Worm (Caenorhabditis elegans) whole organism, L2 larva: ENCODE measurements around the gene C09G9.5.

Source experiments
- mbf-1 ChIP-seq: sonication (generic microtip); optimal IDR thresholded peaks from 2 replicates; lab custom pipeline; 2017; ENCODE audit warnings: missing biosample characterization, missing genetic modification characterization
- nhr-237 ChIP-seq: fragments of 150-350 bp; optimal IDR thresholded peaks from 2 replicates; lab custom pipeline; 2014; ENCODE audit warnings: missing biosample characterization, missing genetic modification characterization
- snpc-4 ChIP-seq: fragments of 150-350 bp; optimal IDR thresholded peaks from 2 replicates; lab custom pipeline; 2014; ENCODE audit warnings: missing biosample characterization, missing genetic modification characterization

- no peak for TF ChIP-seq nhr-237 (tag; lab: Kevin White, UChicago)
- TF ChIP-seq mbf-1 (tag; lab: Kevin White, UChicago) = no peak
- TF ChIP-seq snpc-4 (tag; lab: Kevin White, UChicago) = no peak
These were observed 6.5 kb upstream of the C09G9.5 start, which contains the start of gene npax-4 for ce11 chrIV:8879810-8880209.
